Fruit fly (Drosophila melanogaster) whole organism, adult: ENCODE data around the gene mgl.

Experiments used
- Clk ChIP-seq: fragments of 200-800 bp; sonication (Bioruptor generic); optimal IDR thresholded peaks from 2 replicates; lab custom pipeline; 2017; ENCODE audit warnings: missing biosample characterization, missing genetic modification characterization
- Mnt ChIP-seq: fragments of 200-800 bp; sonication (Bioruptor generic); optimal IDR thresholded peaks from 2 replicates; lab custom pipeline; 2016; ENCODE audit warnings: missing biosample characterization, mild to moderate bottlenecking, missing genetic modification characterization
- cic ChIP-seq: fragments of 200-800 bp; sonication (Bioruptor generic); optimal IDR thresholded peaks from 2 replicates; lab custom pipeline; 2017; ENCODE audit warnings: missing biosample characterization, mild to moderate bottlenecking, missing genetic modification characterization, moderate library complexity
- cnc ChIP-seq, 2 experiments: fragments of >200 bp; optimal IDR thresholded peaks; 2 replicates each; lab custom pipeline; 2017
- kay ChIP-seq: fragments of 200-800 bp; sonication (Bioruptor generic); peaks from one replicate; lab custom pipeline; 2016; ENCODE audit warnings: missing biosample characterization, missing genetic modification characterization, borderline replicate concordance
- ovo ChIP-seq: fragments of 200-800 bp; sonication (Bioruptor generic); optimal IDR thresholded peaks from 2 replicates; lab custom pipeline; 2016; ENCODE audit warnings: missing biosample characterization, missing genetic modification characterization
- pad ChIP-seq: fragments of 200-800 bp; sonication (Bioruptor generic); optimal IDR thresholded peaks from 3 replicates; lab custom pipeline; 2017; ENCODE audit warnings: missing biosample characterization, missing genetic modification characterization, mild to moderate bottlenecking, moderate library complexity, missing genetic modification reagents
- tj ChIP-seq: fragments of 200-800 bp; sonication (Bioruptor generic); optimal IDR thresholded peaks from 3 replicates; lab custom pipeline; 2017; ENCODE audit warnings: missing biosample characterization, mild to moderate bottlenecking, missing genetic modification characterization, moderate library complexity

dm6 chrX:9431400-9432021 lies 68.4 kb downstream of the mgl start:
- TF ChIP-seq ovo (GFP tag; lab: Kevin White, UChicago) (no peak), Mnt (GFP tag; lab: Kevin White, UChicago) (no peak), kay (GFP tag; lab: Kevin White, UChicago) (no peak), cnc (optimal IDR thresholded peaks at IDR 0.05; lab: Kevin White, UChicago) (no peak), tj (GFP tag; lab: Kevin White, UChicago) (no peak), cic (GFP tag; lab: Kevin White, UChicago) (no peak), Clk (GFP tag; lab: Kevin White, UChicago) (no peak), pad (GFP tag; lab: Kevin White, UChicago) (no peak)
